Worm (Caenorhabditis elegans): ENCODE measurements around the gene M176.11.

M176.11 gene

ce11 chrII:9379796-9380195 is 42.3 kb upstream of the M176.11 start, which contains the start of gene srh-48:
Gene srh-48, plus strand, starts transcription at chrII:9380096.
- TF ChIP-seq bed-3 (GFP tag; optimal IDR thresholded peaks at IDR 0.05) = no peak
- no peak for TF ChIP-seq unc-120 (tag; optimal IDR thresholded peaks at IDR 0.05; ENCODE audit: poor library complexity, severe bottlenecking)

ce11 chrII:9385241-9385640 is 36.8 kb upstream of the M176.11 start, which contains the start of gene C06C3.7:
Gene C06C3.7, plus strand, starts transcription at chrII:9385541.
- TF ChIP-seq ceh-43 (GFP tag; optimal IDR thresholded peaks at IDR 0.05) = no peak
- no peak for TF ChIP-seq unc-120 (tag; optimal IDR thresholded peaks at IDR 0.05; ENCODE audit: poor library complexity, severe bottlenecking)
- TF ChIP-seq tbx-8 (GFP tag; optimal IDR thresholded peaks at IDR 0.05) = no peak
- no peak for TF ChIP-seq nhr-12 (tag; optimal IDR thresholded peaks at IDR 0.05)
- no peak for TF ChIP-seq ham-2 (GFP tag; optimal IDR thresholded peaks at IDR 0.05)
- no peak for TF ChIP-seq ceh-39 (tag; optimal IDR thresholded peaks at IDR 0.05)
- TF ChIP-seq lsy-2 (tag; optimal IDR thresholded peaks at IDR 0.05) = no peak
- TF ChIP-seq blmp-1 (tag; optimal IDR thresholded peaks at IDR 0.05) = no peak
- no peak for TF ChIP-seq nhr-2 (tag; optimal IDR thresholded peaks at IDR 0.05)
- TF ChIP-seq ceh-83 (GFP tag; optimal IDR thresholded peaks at IDR 0.05) = no peak
- no peak for TF ChIP-seq cnd-1 (tag; optimal IDR thresholded peaks at IDR 0.05)

ce11 chrII:9392724-9393123 is 29.3 kb upstream of the M176.11 start, which contains the start of gene lido-17:
Gene lido-17, minus strand, starts transcription at chrII:9392824.
- TF ChIP-seq nhr-2 (tag; optimal IDR thresholded peaks at IDR 0.05) (no peak), nhr-237 (tag; optimal IDR thresholded peaks at IDR 0.05) (no peak), bed-3 (GFP tag; optimal IDR thresholded peaks at IDR 0.05) (no peak), elt-3 (tag; optimal IDR thresholded peaks at IDR 0.05) (no peak), flh-1 (GFP tag; optimal IDR thresholded peaks at IDR 0.05) (no peak)

- TF ChIP-seq ztf-11 (tag; optimal IDR thresholded peaks at IDR 0.05) = no peak
- TF ChIP-seq drap-1 (GFP tag; optimal IDR thresholded peaks at IDR 0.05) = no peak
- TF ChIP-seq ceh-83 (GFP tag; optimal IDR thresholded peaks at IDR 0.05) = no peak
- no peak for TF ChIP-seq mab-5 (tag; optimal IDR thresholded peaks at IDR 0.05)
- TF ChIP-seq snpc-4 (tag; optimal IDR thresholded peaks at IDR 0.05) = no peak
- no peak for TF ChIP-seq zip-8 (tag; optimal IDR thresholded peaks at IDR 0.05)
- no peak for TF ChIP-seq unc-62 (GFP tag; optimal IDR thresholded peaks at IDR 0.05)
- no peak for TF ChIP-seq elt-3 (tag; optimal IDR thresholded peaks at IDR 0.05)
Observed at ce11 chrII:9397496-9397895, 24.6 kb upstream of the M176.11 start, which contains the start of gene Y51B9A.9. Gene Y51B9A.9, minus strand, starts transcription at chrII:9397596.

ce11 chrII:9398370-9398901 is 23.6 kb upstream of the M176.11 start, which contains the start of the genes Y51B9A.14 and Y51B9A.8:
Gene Y51B9A.14, minus strand, starts transcription at chrII:9398470.
Gene Y51B9A.8, plus strand, starts transcription at chrII:9398851.
- TF ChIP-seq sem-2 (GFP tag; optimal IDR thresholded peaks at IDR 0.05) = no peak
- TF ChIP-seq nhr-28 (tag; optimal IDR thresholded peaks at IDR 0.05) = no peak
- no peak for TF ChIP-seq snpc-4 (tag; optimal IDR thresholded peaks at IDR 0.05)
- TF ChIP-seq cnd-1 (tag; optimal IDR thresholded peaks at IDR 0.05) = no peak
- no peak for TF ChIP-seq unc-39 (tag; optimal IDR thresholded peaks at IDR 0.05)
- no peak for TF ChIP-seq lin-13 (tag; optimal IDR thresholded peaks at IDR 0.05)
- TF ChIP-seq zip-8 (tag; optimal IDR thresholded peaks at IDR 0.05) = no peak
- no peak for TF ChIP-seq unc-120 (tag; optimal IDR thresholded peaks at IDR 0.05; ENCODE audit: poor library complexity, severe bottlenecking)
- TF ChIP-seq elt-3 (tag; optimal IDR thresholded peaks at IDR 0.05) = no peak
- TF ChIP-seq mep-1 (tag; optimal IDR thresholded peaks at IDR 0.05) = no peak
- no peak for TF ChIP-seq mls-2 (tag; optimal IDR thresholded peaks at IDR 0.05)
- TF ChIP-seq ceh-43 (GFP tag; optimal IDR thresholded peaks at IDR 0.05) = no peak
- no peak for TF ChIP-seq drap-1 (GFP tag; optimal IDR thresholded peaks at IDR 0.05)
- no peak for TF ChIP-seq ceh-83 (GFP tag; optimal IDR thresholded peaks at IDR 0.05)

ce11 chrII:9399746-9400145 is 22.3 kb upstream of the M176.11 start, which contains the start of gene Y51B9A.7:
Gene Y51B9A.7, plus strand, starts transcription at chrII:9400046.
- TF ChIP-seq bed-3 (GFP tag; optimal IDR thresholded peaks at IDR 0.05) (no peak), unc-62 (GFP tag; optimal IDR thresholded peaks at IDR 0.05) (no peak), mls-2 (tag; optimal IDR thresholded peaks at IDR 0.05) (no peak), elt-3 (tag; optimal IDR thresholded peaks at IDR 0.05) (no peak), snpc-4 (tag; optimal IDR thresholded peaks at IDR 0.05) (no peak), blmp-1 (tag; optimal IDR thresholded peaks at IDR 0.05) (no peak), sptf-1 (tag; optimal IDR thresholded peaks at IDR 0.05) (no peak)

Measured in whole organism, mixed stage, embryonic.